Worm (Caenorhabditis elegans): ENCODE results near the gene phyh-1.

- TF ChIP-seq med-1 (GFP tag; optimal IDR thresholded peaks at IDR 0.05; ENCODE audit: insufficient read depth) (no peak), tab-1 (GFP tag; IDR thresholded peaks at IDR 0.05) (no peak), ref-1 (GFP tag; conservative IDR thresholded peaks at IDR 0.05) (no peak), flt-1 (GFP tag; IDR thresholded peaks at IDR 0.05) (no peak), ztf-29 (GFP tag; IDR thresholded peaks at IDR 0.05) (no peak), ztf-23 (GFP tag; IDR thresholded peaks at IDR 0.05) (no peak), cog-1 (tag; optimal IDR thresholded peaks at IDR 0.05) (no peak)
These were observed 28.3 kb downstream of the phyh-1 start, which contains the start of gene npr-32 for ce11 chrIV:17230958-17231357.
